Worm (Caenorhabditis elegans): ENCODE measurements around the gene lmd-4.

- TF ChIP-seq lin-38 (GFP tag; IDR thresholded peaks at IDR 0.05) (no peak), unc-39 (tag; optimal IDR thresholded peaks at IDR 0.05) (no peak), sdz-12 (GFP tag; optimal IDR thresholded peaks at IDR 0.05) (no peak), vab-7 (GFP tag; IDR thresholded peaks at IDR 0.05) (no peak), unc-62 (GFP tag; optimal IDR thresholded peaks at IDR 0.05 in 1 of 2) (no peak), unc-62 (tag; optimal IDR thresholded peaks at IDR 0.05) (no peak), mep-1 (tag; optimal IDR thresholded peaks at IDR 0.05) (no peak), mdl-1 (tag; optimal IDR thresholded peaks at IDR 0.05) (no peak), nhr-6 (tag; optimal IDR thresholded peaks at IDR 0.05) (no peak), dpl-1 (GFP tag; optimal IDR thresholded peaks at IDR 0.05) (no peak), ceh-82 (tag; optimal IDR thresholded peaks at IDR 0.05) (no peak), nhr-76 (tag; optimal IDR thresholded peaks at IDR 0.05) (no peak), Y75B8A.6 (GFP tag; IDR thresholded peaks at IDR 0.05) (no peak), nhr-11 (tag; optimal IDR thresholded peaks at IDR 0.05) (no peak)
Observed at ce11 chrV:7269399-7269798, 51.4 kb downstream of the lmd-4 start, which contains the start of gene C13A2.6.
